Worm (Caenorhabditis elegans): Measurements from ENCODE around the gene yju-2.

yju-2 gene

ce11 chrIII:7207903-7208497 is 23.9 kb downstream of the yju-2 start, which contains the start of gene rpl-6 (continued):
- TF ChIP-seq K11D2.4 (GFP tag; IDR thresholded peaks at IDR 0.05) (peak; percentile 65; the same call in 1 of the 2 replicates), nhr-80 (tag; optimal IDR thresholded peaks at IDR 0.05) (peak; percentile 32), dox-1 (GFP tag; IDR thresholded peaks at IDR 0.05) (peak; percentile 55; the same call in 1 of the 2 replicates), lir-1 (GFP tag; conservative IDR thresholded peaks at IDR 0.05) (peak; percentile 28; the same call in 1 of the 2 replicates), cebp-1 (GFP tag; IDR thresholded peaks at IDR 0.05) (no peak), cebp-1 (tag; optimal IDR thresholded peaks at IDR 0.05) (peak; percentile 72), lin-54 (GFP tag; optimal IDR thresholded peaks at IDR 0.05) (peak; percentile 80), pbrm-1 (GFP tag; IDR thresholded peaks at IDR 0.05) (peak; percentile 72), ZK185.1 (tag; optimal IDR thresholded peaks at IDR 0.05; ENCODE audit: poor library complexity, severe bottlenecking) (peak; percentile 65), madf-8 (GFP tag; conservative IDR thresholded peaks at IDR 0.05) (peak; percentile 54), snpc-1.1 (tag; optimal IDR thresholded peaks at IDR 0.05; ENCODE audit: insufficient read depth) (peak; percentile 37), madf-3 (GFP tag; IDR thresholded peaks at IDR 0.05) (peak; percentile 84), egrh-3 (GFP tag; IDR thresholded peaks at IDR 0.05) (no peak), Y95B8A.8 (GFP tag; IDR thresholded peaks at IDR 0.05) (0 out of 2 replicates have a peak, but pooled peaks have one; percentile 19), hmg-20 (GFP tag; IDR thresholded peaks at IDR 0.05) (no peak), madf-6 (GFP tag; IDR thresholded peaks at IDR 0.05) (peak; percentile 83), tbp1 (GFP tag; optimal IDR thresholded peaks at IDR 0.05) (peak; percentile 57), lsl-1 (GFP tag; optimal IDR thresholded peaks at IDR 0.05) (peak; percentile 91), dpl-1 (GFP tag; optimal IDR thresholded peaks at IDR 0.05) (peak; percentile 35), ceh-91 (GFP tag; IDR thresholded peaks at IDR 0.05) (peak; percentile 82), B0035.1 (tag; optimal IDR thresholded peaks at IDR 0.05) (no peak), tlf-1 (GFP tag; optimal IDR thresholded peaks at IDR 0.05) (peak; percentile 88), snpc-3.4 (tag; optimal IDR thresholded peaks at IDR 0.05) (peak; percentile 85), egl-44 (GFP tag; IDR thresholded peaks at IDR 0.05) (no peak), pha-4 (tag; optimal IDR thresholded peaks at IDR 0.05) (peak; percentile 80), lin-35 (GFP tag; optimal IDR thresholded peaks at IDR 0.05) (peak in 1 of 3 experiments; percentile 86), ceh-100 (GFP tag; IDR thresholded peaks at IDR 0.05) (peak; percentile 29; the same call in 1 of the 2 replicates)

- TF ChIP-seq attf-6 (GFP tag; IDR thresholded peaks at IDR 0.05) = peak; percentile 60
- peak; percentile 24; the same call in 1 of the 2 replicates for TF ChIP-seq ceh-100 (GFP tag; IDR thresholded peaks at IDR 0.05)
- TF ChIP-seq pbrm-1 (GFP tag; IDR thresholded peaks at IDR 0.05) = no peak
- TF ChIP-seq snpc-3.4 (tag; optimal IDR thresholded peaks at IDR 0.05) = peak; percentile 37
- peak; percentile 57 for TF ChIP-seq F49E8.2 (tag; optimal IDR thresholded peaks at IDR 0.05; ENCODE audit: insufficient read depth)
- peak; percentile 54 for TF ChIP-seq B0336.3 (GFP tag; IDR thresholded peaks at IDR 0.05)
- peak; percentile 42 for TF ChIP-seq lsl-1 (GFP tag; optimal IDR thresholded peaks at IDR 0.05)
- TF ChIP-seq F57A8.1 (GFP tag; optimal IDR thresholded peaks at IDR 0.05) = peak; percentile 6
- TF ChIP-seq snpc-4 (GFP tag; optimal IDR thresholded peaks at IDR 0.05) = no peak
- peak in 1 of 4 experiments; percentile 3 for TF ChIP-seq snpc-4 (tag; optimal IDR thresholded peaks at IDR 0.05)
- TF ChIP-seq athp-1 (tag; optimal IDR thresholded peaks at IDR 0.05) = peak; percentile 12
- no peak for TF ChIP-seq ceh-27 (GFP tag; optimal IDR thresholded peaks at IDR 0.05)
- TF ChIP-seq B0019.2 (GFP tag; conservative IDR thresholded peaks at IDR 0.05) = no peak
- TF ChIP-seq ama-1 (optimal IDR thresholded peaks at IDR 0.05) = no peak
- TF ChIP-seq ama-1 (GFP tag; optimal IDR thresholded peaks at IDR 0.05) = peak in 1 of 2 experiments; percentile 61
- peak; percentile 24; the same call in 1 of the 2 replicates for TF ChIP-seq hmg-1.2 (GFP tag; IDR thresholded peaks at IDR 0.05)
- peak; percentile 36 for TF ChIP-seq tlf-1 (GFP tag; optimal IDR thresholded peaks at IDR 0.05)
- TF ChIP-seq egl-44 (GFP tag; IDR thresholded peaks at IDR 0.05) = 0 out of 2 replicates have a peak, but pooled peaks have one; percentile 35
- TF ChIP-seq madf-6 (GFP tag; IDR thresholded peaks at IDR 0.05) = 0 out of 2 replicates have a peak, but pooled peaks have one; percentile 28
- no peak for TF ChIP-seq rpc-1 (optimal IDR thresholded peaks at IDR 0.05)
- TF ChIP-seq rpc-1 (tag; optimal IDR thresholded peaks at IDR 0.05) = no peak
- no peak for TF ChIP-seq Y56A3A.18 (GFP tag; IDR thresholded peaks at IDR 0.05)
- peak; percentile 38 for TF ChIP-seq F33H1.4 (GFP tag; IDR thresholded peaks at IDR 0.05)
- TF ChIP-seq lin-54 (GFP tag; optimal IDR thresholded peaks at IDR 0.05) = peak; percentile 53
- TF ChIP-seq hsf-1 (GFP tag; IDR thresholded peaks at IDR 0.05) = 0 out of 2 replicates have a peak, but pooled peaks have one; percentile 5
- 0 out of 2 replicates have a peak, but pooled peaks have one; percentile 39 for TF ChIP-seq lin-26 (GFP tag; IDR thresholded peaks at IDR 0.05)
- no peak for TF ChIP-seq pha-4 (tag; optimal IDR thresholded peaks at IDR 0.05)
- no peak for TF ChIP-seq unc-62 (GFP tag; optimal IDR thresholded peaks at IDR 0.05)
Measured at ce11 chrIII:7209721-7210120, 25.6 kb downstream of the yju-2 start, which contains the start of gene R151.2. TSS of gene R151.2 (plus strand) at chrIII:7209967.
